Worm (Caenorhabditis elegans): Measurements from ENCODE around the gene srt-55.

- TF ChIP-seq dao-5 (tag; optimal IDR thresholded peaks at IDR 0.05) (no peak), him-1 (tag; optimal IDR thresholded peaks at IDR 0.05) (no peak)
Measured at ce11 chrIII:10093093-10093492, 13.2 kb downstream of the srt-55 start.
